Fruit fly (Drosophila melanogaster): ENCODE measurements around the gene ND-51.

ND-51 gene

dm6 chr2L:6078757-6079351 is 16.3 kb upstream of the ND-51 start:
- TF ChIP-seq B-H1 (GFP tag; IDR thresholded peaks at IDR 0.05) (no peak), tll (GFP tag; optimal IDR thresholded peaks at IDR 0.05) (peak in 1 of 2 experiments; percentile 98), pita (GFP tag; optimal IDR thresholded peaks at IDR 0.05) (no peak), chn (GFP tag; optimal IDR thresholded peaks at IDR 0.05) (peak; percentile 69), CG8924 (tag; optimal IDR thresholded peaks at IDR 0.05) (peak; percentile 32), nmo (GFP tag; optimal IDR thresholded peaks at IDR 0.05) (peak; percentile 51), CG2875 (GFP tag; optimal IDR thresholded peaks at IDR 0.05) (peak; percentile 11), rib (GFP tag; IDR thresholded peaks at IDR 0.05) (peak; percentile 92), CG1602 (GFP tag; optimal IDR thresholded peaks at IDR 0.05) (no peak), inv (GFP tag; IDR thresholded peaks at IDR 0.05; ENCODE audit: partially characterized antibody) (no peak), pros (GFP tag; optimal IDR thresholded peaks at IDR 0.05) (peak; percentile 95), CG2712 (tag; optimal IDR thresholded peaks at IDR 0.05) (peak; percentile 17), grn (GFP tag; optimal IDR thresholded peaks at IDR 0.05) (no peak), CG6791 (GFP tag; IDR thresholded peaks at IDR 0.05; ENCODE audit: partially characterized antibody) (peak; percentile 52; the same call in 1 of the 3 replicates), Nf-YB (GFP tag; optimal IDR thresholded peaks at IDR 0.05) (peak; percentile 31), CG15696 (tag; optimal IDR thresholded peaks at IDR 0.05) (peak; percentile 14), CG16813 (GFP tag; IDR thresholded peaks at IDR 0.05; ENCODE audit: partially characterized antibody) (0 out of 3 replicates have a peak, but pooled peaks have one; percentile 28), sens (GFP tag) (peak; percentile 78), Antp (GFP tag; optimal IDR thresholded peaks at IDR 0.05) (no peak), Hr78 (GFP tag; optimal IDR thresholded peaks at IDR 0.05) (peak in 1 of 2 experiments; percentile 34), slp2 (GFP tag; optimal IDR thresholded peaks at IDR 0.05) (no peak), Ets65A (GFP tag) (peak; percentile 29), Scr (GFP tag; IDR thresholded peaks at IDR 0.05; ENCODE audit: partially characterized antibody) (0 out of 2 replicates have a peak, but pooled peaks have one; percentile 27), Med (GFP tag) (peak; percentile 77), z (GFP tag; IDR thresholded peaks at IDR 0.05) (peak; percentile 91), kah (GFP tag; optimal IDR thresholded peaks at IDR 0.05) (peak; percentile 46), chinmo (GFP tag; IDR thresholded peaks at IDR 0.05; ENCODE audit: partially characterized antibody) (0 out of 4 replicates have a peak, but pooled peaks have one; percentile 23), E2f1 (GFP tag; IDR thresholded peaks at IDR 0.05) (no peak), CG7745 (tag; optimal IDR thresholded peaks at IDR 0.05) (peak; percentile 60), Drgx (GFP tag; IDR thresholded peaks at IDR 0.05) (no peak), disco-r (GFP tag; optimal IDR thresholded peaks at IDR 0.05) (no peak), CG33557 (GFP tag; optimal IDR thresholded peaks at IDR 0.05) (peak; percentile 48), cwo (GFP tag; optimal IDR thresholded peaks at IDR 0.05) (peak; percentile 98), CG17385 (GFP tag; optimal IDR thresholded peaks at IDR 0.05) (peak; percentile 79), Rx (GFP tag; IDR thresholded peaks at IDR 0.05) (no peak), CG8765 (GFP tag; IDR thresholded peaks at IDR 0.05) (peak; percentile 39; the same call in 1 of the 2 replicates), CG10979 (tag; optimal IDR thresholded peaks at IDR 0.05) (peak; percentile 31), Hsf (GFP tag; optimal IDR thresholded peaks at IDR 0.05) (no peak), dm (GFP tag; optimal IDR thresholded peaks at IDR 0.05) (peak; percentile 99), CG11723 (GFP tag; optimal IDR thresholded peaks at IDR 0.05) (peak; percentile 20), mld (GFP tag; IDR thresholded peaks at IDR 0.05; ENCODE audit: partially characterized antibody) (0 out of 3 replicates have a peak, but pooled peaks have one; percentile 37), Opbp (GFP tag; IDR thresholded peaks at IDR 0.05; ENCODE audit: partially characterized antibody) (peak; percentile 64; the same call in 1 of the 3 replicates), Dll (GFP tag; IDR thresholded peaks at IDR 0.05; ENCODE audit: partially characterized antibody) (0 out of 4 replicates have a peak, but pooled peaks have one; percentile 27), CG1832 (GFP tag; optimal IDR thresholded peaks at IDR 0.05) (peak; percentile 41), sna (GFP tag; IDR thresholded peaks at IDR 0.05; ENCODE audit: partially characterized antibody) (0 out of 2 replicates have a peak, but pooled peaks have one; percentile 23), Awh (GFP tag; IDR thresholded peaks at IDR 0.05) (0 out of 2 replicates have a peak, but pooled peaks have one; percentile 14), vvl (GFP tag; IDR thresholded peaks at IDR 0.05) (peak; percentile 50; the same call in 1 of the 2 replicates)
